Fruit fly (Drosophila melanogaster) whole organism, embryonic: ENCODE measurements around the gene prg.

Source experiments
- Ada2b ChIP-seq: fragments of 200-800 bp; sonication (Bioruptor generic); IDR thresholded peaks from 2 replicates; pipeline ENCODE4 v1.3.6; 2022; ENCODE audit warnings: missing biosample characterization, missing genetic modification characterization
- CG10431 ChIP-seq: fragments of 200-800 bp; sonication (Bioruptor generic); optimal IDR thresholded peaks from 3 replicates; lab custom pipeline; 2018; ENCODE audit warnings: missing biosample characterization, mild to moderate bottlenecking, missing genetic modification characterization
- CG11695 ChIP-seq: fragments of 200-800 bp; sonication (Bioruptor generic); IDR thresholded peaks from 3 replicates; pipeline ENCODE4 v1.3.6; 2022; ENCODE audit warnings: missing biosample characterization, missing genetic modification characterization
- CG12104 ChIP-seq: fragments of 200-800 bp; sonication (Bioruptor generic); optimal IDR thresholded peaks from 3 replicates; lab custom pipeline; 2016; ENCODE audit warnings: missing biosample characterization, missing genetic modification characterization
- CG12155 ChIP-seq: fragments of 200-800 bp; sonication (Bioruptor generic); optimal IDR thresholded peaks from 3 replicates; lab custom pipeline; 2016; ENCODE audit warnings: missing biosample characterization, missing genetic modification characterization
- CG12769 ChIP-seq: fragments of 200-800 bp; sonication (Bioruptor generic); optimal IDR thresholded peaks from 2 replicates; lab custom pipeline; 2019; ENCODE audit warnings: missing biosample characterization, mild to moderate bottlenecking, missing genetic modification characterization, moderate library complexity
- CG13296 ChIP-seq: fragments of 200-800 bp; sonication (Bioruptor generic); optimal IDR thresholded peaks from 3 replicates; lab custom pipeline; 2018; ENCODE audit warnings: missing biosample characterization, mild to moderate bottlenecking, missing genetic modification characterization
- CG14050 ChIP-seq: fragments of 200-800 bp; sonication (Bioruptor generic); IDR thresholded peaks from 3 replicates; pipeline ENCODE4 v1.3.6; 2022; ENCODE audit warnings: missing biosample characterization, missing genetic modification characterization
- CG15479 ChIP-seq: fragments of 200-800 bp; sonication (Bioruptor generic); optimal IDR thresholded peaks from 3 replicates; lab custom pipeline; 2019; ENCODE audit warnings: missing biosample characterization, mild to moderate bottlenecking, missing genetic modification characterization, moderate library complexity
- CG1647 ChIP-seq: fragments of 200-800 bp; sonication (Bioruptor generic); optimal IDR thresholded peaks from 3 replicates; lab custom pipeline; 2016; ENCODE audit warnings: missing biosample characterization, missing genetic modification characterization
- CG17359 ChIP-seq: fragments of 200-800 bp; sonication (Bioruptor generic); optimal IDR thresholded peaks from 3 replicates; lab custom pipeline; 2018; ENCODE audit warnings: missing biosample characterization, mild to moderate bottlenecking, missing genetic modification characterization, moderate library complexity
- CG17612 ChIP-seq: fragments of 200-800 bp; sonication (Bioruptor generic); IDR thresholded peaks from 2 replicates; pipeline ENCODE4 v1.3.6; 2022; ENCODE audit warnings: missing biosample characterization, missing genetic modification characterization
- CG32532 ChIP-seq: fragments of 200-800 bp; sonication (Bioruptor generic); IDR thresholded peaks from 2 replicates; pipeline ENCODE4 v1.3.6; 2022; ENCODE audit warnings: missing biosample characterization, missing genetic modification characterization
- CG32767 ChIP-seq: fragments of 200-800 bp; sonication (Bioruptor generic); IDR thresholded peaks from 2 replicates; pipeline ENCODE4 v1.3.6; 2022; ENCODE audit warnings: missing biosample characterization, missing genetic modification characterization
- CG42726 ChIP-seq: fragments of 200-800 bp; sonication (Bioruptor generic); IDR thresholded peaks from 2 replicates; pipeline ENCODE4 v1.3.6; 2022; ENCODE audit warnings: missing biosample characterization, missing genetic modification characterization; ENCODE audit not compliant: partially characterized antibody
- CG4854 ChIP-seq: fragments of 200-800 bp; sonication (Bioruptor generic); optimal IDR thresholded peaks from 2 replicates; lab custom pipeline; 2016; ENCODE audit warnings: missing biosample characterization, missing genetic modification characterization, inconsistent platforms
- CG5180 ChIP-seq: fragments of 200-800 bp; sonication (Bioruptor generic); optimal IDR thresholded peaks from 3 replicates; lab custom pipeline; 2017; ENCODE audit warnings: missing biosample characterization, missing genetic modification characterization, mild to moderate bottlenecking, moderate library complexity, missing genetic modification reagents
- CG7745 ChIP-seq: fragments of 200-800 bp; sonication (Bioruptor generic); optimal IDR thresholded peaks from 2 replicates; lab custom pipeline; 2018; ENCODE audit warnings: missing biosample characterization, mild to moderate bottlenecking, missing genetic modification characterization, moderate library complexity
- CG9609 ChIP-seq: fragments of 200-800 bp; sonication (Bioruptor generic); optimal IDR thresholded peaks from 3 replicates; lab custom pipeline; 2016; ENCODE audit warnings: missing biosample characterization, missing genetic modification characterization
- Dad ChIP-seq: fragments of 200-800 bp; sonication (Bioruptor generic); optimal IDR thresholded peaks from 3 replicates; lab custom pipeline; 2016; ENCODE audit warnings: missing biosample characterization, missing genetic modification characterization
- Dip2 ChIP-seq: fragments of 200-800 bp; sonication (Bioruptor generic); IDR thresholded peaks from 2 replicates; pipeline ENCODE4 v1.3.6; 2022; ENCODE audit warnings: missing biosample characterization, missing genetic modification characterization
- Ets97D ChIP-seq: fragments of 200-800 bp; sonication (Bioruptor generic); optimal IDR thresholded peaks from 3 replicates; lab custom pipeline; 2016; ENCODE audit warnings: missing biosample characterization, missing genetic modification characterization
- Fer1 ChIP-seq: fragments of 200-800 bp; sonication (Bioruptor generic); optimal IDR thresholded peaks from 2 replicates; lab custom pipeline; 2017; ENCODE audit warnings: missing biosample characterization, mild to moderate bottlenecking, missing genetic modification characterization
- MTF-1 ChIP-seq: fragments of 200-800 bp; sonication (Bioruptor generic); optimal IDR thresholded peaks from 2 replicates; lab custom pipeline; 2018; ENCODE audit warnings: missing biosample characterization, mild to moderate bottlenecking, missing genetic modification characterization, borderline replicate concordance
- Mad ChIP-seq: fragments of 200-800 bp; sonication (Bioruptor generic); optimal IDR thresholded peaks from 2 replicates; lab custom pipeline; 2016; ENCODE audit warnings: missing biosample characterization, missing genetic modification characterization
- Max ChIP-seq: fragments of 200-800 bp; sonication (Bioruptor generic); optimal IDR thresholded peaks from 2 replicates; lab custom pipeline; 2016; ENCODE audit warnings: missing biosample characterization, mild to moderate bottlenecking, missing genetic modification characterization
- Nf-YB ChIP-seq: fragments of 200-800 bp; sonication (Bioruptor generic); optimal IDR thresholded peaks from 3 replicates; lab custom pipeline; 2019; ENCODE audit warnings: missing biosample characterization, mild to moderate bottlenecking, missing genetic modification characterization, moderate library complexity
- Nf-YC ChIP-seq: fragments of 200-800 bp; optimal IDR thresholded peaks from 3 replicates; lab custom pipeline; 2019; ENCODE audit warnings: missing biosample characterization, mild to moderate bottlenecking, missing genetic modification characterization, moderate library complexity
- Sry-δ ChIP-seq: fragments of 200-800 bp; sonication (Bioruptor generic); optimal IDR thresholded peaks from 2 replicates; lab custom pipeline; 2016; ENCODE audit warnings: missing biosample characterization, missing genetic modification characterization
- ab ChIP-seq: fragments of 200-800 bp; sonication (Bioruptor generic); optimal IDR thresholded peaks from 2 replicates; lab custom pipeline; 2016; ENCODE audit warnings: missing biosample characterization, missing genetic modification characterization
- bsh ChIP-seq, 2 experiments: fragments of 200-800 bp; sonication (Bioruptor generic); optimal IDR thresholded peaks; 2 replicates each; lab custom pipeline; 2017 to 2018; ENCODE audit warnings: mild to moderate bottlenecking in 2 of 2, missing biosample characterization in 2 of 2, missing genetic modification characterization in 2 of 2, moderate library complexity in 1 of 2
- chn ChIP-seq: fragments of 200-800 bp; sonication (Bioruptor generic); optimal IDR thresholded peaks from 2 replicates; lab custom pipeline; 2016; ENCODE audit warnings: missing biosample characterization, missing genetic modification characterization
- ci ChIP-seq: fragments of 200-800 bp; sonication (Bioruptor generic); IDR thresholded peaks from 3 replicates; pipeline ENCODE4 v1.3.6; 2022; ENCODE audit warnings: missing biosample characterization, missing genetic modification characterization
- crc ChIP-seq: fragments of 200-800 bp; sonication (Bioruptor generic); optimal IDR thresholded peaks from 2 replicates; lab custom pipeline; 2016; ENCODE audit warnings: missing biosample characterization, missing genetic modification characterization
- dm ChIP-seq: fragments of 200-800 bp; sonication (Bioruptor generic); optimal IDR thresholded peaks from 3 replicates; lab custom pipeline; 2016; ENCODE audit warnings: missing biosample characterization, missing genetic modification characterization
- dysf ChIP-seq: fragments of 200-800 bp; sonication (Bioruptor generic); IDR thresholded peaks from 3 replicates; pipeline ENCODE4 v1.3.6; 2022; ENCODE audit warnings: missing biosample characterization, missing genetic modification characterization
- ewg ChIP-seq: fragments of 200-800 bp; sonication (Bioruptor generic); optimal IDR thresholded peaks from 3 replicates; lab custom pipeline; 2017; ENCODE audit warnings: mild to moderate bottlenecking, missing biosample characterization, missing genetic modification reagents, missing genetic modification characterization
- jumu ChIP-seq: fragments of 200-800 bp; sonication (Bioruptor generic); optimal IDR thresholded peaks from 3 replicates; lab custom pipeline; 2016; ENCODE audit warnings: missing biosample characterization, missing genetic modification characterization
- kay ChIP-seq: fragments of 200-800 bp; sonication (Bioruptor generic); optimal IDR thresholded peaks from 2 replicates; lab custom pipeline; 2016; ENCODE audit warnings: missing biosample characterization, missing genetic modification characterization
- lbe ChIP-seq: fragments of 200-800 bp; sonication (Bioruptor generic); optimal IDR thresholded peaks from 2 replicates; lab custom pipeline; 2016; ENCODE audit warnings: missing biosample characterization, mild to moderate bottlenecking, missing genetic modification characterization
- lov ChIP-seq, 2 experiments: fragments of 200-800 bp in 1 of 2; fragments of >200 bp in 1 of 2; sonication (Bioruptor generic) in 1 of 2; IDR thresholded peaks in 1 of 2; optimal IDR thresholded peaks in 1 of 2; 2 replicates in 1 of 2; 3 replicates in 1 of 2; pipeline versions ENCODE4 v1.3.6 to Lab custom; 2017 to 2022; ENCODE audit warnings: missing biosample characterization in 1 of 2, missing genetic modification characterization in 1 of 2
- luna ChIP-seq: fragments of 200-800 bp; sonication (Bioruptor generic); optimal IDR thresholded peaks from 2 replicates; lab custom pipeline; 2016; ENCODE audit warnings: missing biosample characterization, missing genetic modification characterization
- phol ChIP-seq: fragments of 200-800 bp; sonication (Bioruptor generic); optimal IDR thresholded peaks from 3 replicates; lab custom pipeline; 2018; ENCODE audit warnings: missing biosample characterization, mild to moderate bottlenecking, missing genetic modification characterization, moderate library complexity
- pita ChIP-seq: fragments of 200-800 bp; sonication (Bioruptor generic); optimal IDR thresholded peaks from 2 replicates; lab custom pipeline; 2017; ENCODE audit warnings: missing biosample characterization, mild to moderate bottlenecking, missing genetic modification characterization
- pnt ChIP-seq: fragments of 200-800 bp; sonication (Bioruptor generic); optimal IDR thresholded peaks from 3 replicates; lab custom pipeline; 2016; ENCODE audit warnings: missing biosample characterization, missing genetic modification characterization
- pzg ChIP-seq: fragments of 200-800 bp; sonication (Bioruptor generic); optimal IDR thresholded peaks from 3 replicates; lab custom pipeline; 2018; ENCODE audit warnings: missing biosample characterization, mild to moderate bottlenecking, missing genetic modification characterization, moderate library complexity
- ranshi ChIP-seq: fragments of 200-800 bp; sonication (Bioruptor generic); IDR thresholded peaks from 2 replicates; pipeline ENCODE4 v1.3.6; 2022; ENCODE audit warnings: missing biosample characterization, missing genetic modification characterization
- row ChIP-seq: fragments of 200-800 bp; sonication (Bioruptor generic); IDR thresholded peaks from 3 replicates; pipeline ENCODE4 v1.3.6; 2022; ENCODE audit warnings: missing biosample characterization, missing genetic modification characterization
- toy ChIP-seq: fragments of 200-800 bp; sonication (Bioruptor generic); IDR thresholded peaks from 2 replicates; pipeline ENCODE4 v1.3.6; 2022; ENCODE audit warnings: missing biosample characterization, missing genetic modification characterization
- vvl ChIP-seq: fragments of 200-800 bp; sonication (Bioruptor generic); IDR thresholded peaks from 2 replicates; pipeline ENCODE4 v1.3.6; 2022; ENCODE audit warnings: missing biosample characterization, missing genetic modification characterization

Gene prg

DNA sequence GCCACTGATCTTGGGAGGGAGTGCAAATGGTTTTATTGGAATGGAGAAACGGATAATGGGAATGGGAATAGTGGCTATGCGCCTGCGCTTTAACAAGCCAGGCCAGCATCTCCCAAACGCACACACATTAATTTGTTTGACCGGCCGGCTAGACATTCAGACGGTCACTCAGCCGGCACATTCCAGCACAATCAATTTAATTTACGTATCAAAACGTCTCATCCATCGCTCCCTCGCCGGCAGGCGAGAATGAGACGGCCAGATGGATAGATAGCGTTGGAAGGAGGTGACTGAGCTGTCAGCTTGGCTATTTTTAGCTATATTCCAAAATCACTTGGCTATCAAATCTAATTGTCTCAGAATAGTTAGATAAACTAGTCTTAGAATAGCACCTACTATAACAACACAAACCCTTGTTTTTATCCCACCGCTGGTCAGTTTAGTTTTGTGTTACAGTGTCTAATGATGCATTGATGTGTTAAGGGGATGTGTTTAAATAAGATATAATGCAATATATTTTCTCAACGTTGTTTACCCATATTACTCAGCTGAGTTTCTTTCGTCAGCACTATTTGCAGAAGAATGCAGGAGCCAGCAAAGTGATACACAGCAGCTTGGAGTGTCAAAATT is 40.7 kb upstream of the prg start (continued):
- no peak for TF ChIP-seq pita (GFP tag; lab: Kevin White, UChicago)
- TF ChIP-seq jumu (GFP tag; lab: Kevin White, UChicago) = no peak
- peak; percentile 19; the same call in 1 of the 3 replicates for TF ChIP-seq ci
- TF ChIP-seq toy (GFP tag; lab: Robert Waterston, UW) = no peak
- TF ChIP-seq CG12769 (tag; lab: Kevin White, UChicago) = no peak
- no peak for TF ChIP-seq Nf-YC (tag; lab: Kevin White, UChicago)
- no peak for TF ChIP-seq Sry-δ (GFP tag; lab: Kevin White, UChicago)
- TF ChIP-seq bsh (GFP tag; optimal IDR thresholded peaks at IDR 0.05; lab: Kevin White, UChicago) = peak in 1 of 2 experiments; percentile 50
- TF ChIP-seq Fer1 (GFP tag; lab: Kevin White, UChicago) = no peak
- TF ChIP-seq MTF-1 (GFP tag; lab: Kevin White, UChicago) = no peak
- TF ChIP-seq Max (GFP tag; lab: Kevin White, UChicago) = no peak
- no peak for TF ChIP-seq Ada2b (GFP tag; lab: Robert Waterston, UW)
- TF ChIP-seq CG4854 (GFP tag; lab: Kevin White, UChicago) = no peak
- TF ChIP-seq CG13296 = no peak
- no peak for TF ChIP-seq CG10431 (GFP tag; lab: Kevin White, UChicago)
- TF ChIP-seq chn (GFP tag; lab: Kevin White, UChicago) = no peak
- no peak for TF ChIP-seq CG9609 (GFP tag; lab: Kevin White, UChicago)
- TF ChIP-seq phol (tag; lab: Kevin White, UChicago) = no peak
- TF ChIP-seq lbe (GFP tag; lab: Kevin White, UChicago) = no peak
- 0 out of 2 replicates have a peak, but pooled peaks have one; percentile 6 for TF ChIP-seq vvl (GFP tag; lab: Robert Waterston, UW)
- TF ChIP-seq CG12155 (GFP tag; lab: Kevin White, UChicago) = no peak
- no peak for TF ChIP-seq CG42726 (GFP tag; lab: Robert Waterston, UW)
- TF ChIP-seq ab (GFP tag; lab: Kevin White, UChicago) = no peak
- TF ChIP-seq pnt (GFP tag; lab: Kevin White, UChicago) = no peak
- no peak for TF ChIP-seq Ets97D (GFP tag; lab: Kevin White, UChicago)
- no peak for TF ChIP-seq CG17612 (GFP tag; lab: Robert Waterston, UW)
- TF ChIP-seq row = peak; percentile 46; the same call in 2 of the 3 replicates
- no peak for TF ChIP-seq ranshi (GFP tag; lab: Robert Waterston, UW)
- TF ChIP-seq CG7745 (tag; lab: Kevin White, UChicago) = no peak
- TF ChIP-seq crc (GFP tag; lab: Kevin White, UChicago) = no peak
- no peak for TF ChIP-seq Dad (GFP tag; lab: Kevin White, UChicago)
- TF ChIP-seq dysf (GFP tag; lab: Robert Waterston, UW) = no peak
- no peak for TF ChIP-seq pzg (GFP tag; lab: Kevin White, UChicago)
- TF ChIP-seq CG12104 = no peak
- peak; percentile 9 for TF ChIP-seq CG5180 (GFP tag; lab: Kevin White, UChicago)
- peak; percentile 14 for TF ChIP-seq CG17359
- no peak for TF ChIP-seq CG15479 (GFP tag; lab: Kevin White, UChicago)
- TF ChIP-seq dm (GFP tag; lab: Kevin White, UChicago) = no peak
- no peak for TF ChIP-seq Mad (GFP tag; lab: Kevin White, UChicago)
- TF ChIP-seq kay (GFP tag; lab: Kevin White, UChicago) = peak; percentile 14
- TF ChIP-seq Dip2 = no peak
- no peak for TF ChIP-seq CG1647
- no peak for TF ChIP-seq CG32767 (GFP tag; lab: Robert Waterston, UW)
- TF ChIP-seq luna (GFP tag; lab: Kevin White, UChicago) = no peak
- TF ChIP-seq CG11695 (GFP tag; lab: Robert Waterston, UW) = no peak
- TF ChIP-seq lov (optimal IDR thresholded peaks at IDR 0.05; lab: Kevin White, UChicago) = no peak
- no peak for TF ChIP-seq lov (GFP tag; IDR thresholded peaks at IDR 0.05; lab: Robert Waterston, UW)
- TF ChIP-seq ewg (GFP tag; lab: Kevin White, UChicago) = no peak
- TF ChIP-seq Nf-YB (GFP tag; lab: Kevin White, UChicago) = no peak
- TF ChIP-seq CG14050 (GFP tag; lab: Robert Waterston, UW) = no peak
- TF ChIP-seq CG32532 (GFP tag; lab: Robert Waterston, UW) = no peak
